Worm (Caenorhabditis elegans) whole organism, L3 larva: ENCODE data around the gene Y73B6BL.22.

Experiments
- nhr-12 ChIP-seq: fragments of 150-350 bp; optimal IDR thresholded peaks from 2 replicates; lab custom pipeline; 2014; ENCODE audit warnings: missing biosample characterization, missing genetic modification characterization
- ztf-4 ChIP-seq: fragments of 150-350 bp; optimal IDR thresholded peaks from 2 replicates; lab custom pipeline; 2014; ENCODE audit warnings: missing biosample characterization, missing genetic modification characterization

ce11 chrIV:6413482-6413881 is 3.0 kb downstream of the Y73B6BL.22 start, which contains the start of gene nlp-71:
- TF ChIP-seq ztf-4 (no peak), nhr-12 (no peak)
